Worm (Caenorhabditis elegans) whole organism, L2 larva: ENCODE data around the gene viro-2.

Source experiments
- C34F6.9 ChIP-seq: fragments of 150-350 bp; optimal IDR thresholded peaks from 2 replicates; lab custom pipeline; 2014; ENCODE audit warnings: missing biosample characterization, missing genetic modification characterization
- F13H6.1 ChIP-seq: sonication (generic microtip); optimal IDR thresholded peaks from 2 replicates; lab custom pipeline; 2016; ENCODE audit warnings: missing genetic modification characterization, missing compliant biosample characterization
- R02D3.7 ChIP-seq: fragments of 150-350 bp; optimal IDR thresholded peaks from 2 replicates; lab custom pipeline; 2014; ENCODE audit warnings: missing biosample characterization, missing genetic modification characterization
- Y55F3AM.14 ChIP-seq: fragments of 200-800 bp; sonication (Bioruptor generic); optimal IDR thresholded peaks from 2 replicates; lab custom pipeline; 2018; ENCODE audit warnings: mild to moderate bottlenecking, missing genetic modification characterization, missing compliant biosample characterization
- ZK546.5 ChIP-seq: sonication (generic microtip); optimal IDR thresholded peaks from 2 replicates; lab custom pipeline; 2017; ENCODE audit warnings: missing biosample characterization, missing genetic modification characterization
- alr-1 ChIP-seq: fragments of 150-350 bp; optimal IDR thresholded peaks from 2 replicates; lab custom pipeline; 2014; ENCODE audit warnings: missing biosample characterization, missing genetic modification characterization
- aly-2 ChIP-seq: fragments of 150-350 bp; optimal IDR thresholded peaks from 2 replicates; lab custom pipeline; 2014; ENCODE audit warnings: missing biosample characterization, missing genetic modification characterization
- ama-1 ChIP-seq: fragments of 150-350 bp; optimal IDR thresholded peaks from 2 replicates; lab custom pipeline; 2018; ENCODE audit warnings: inconsistent platforms
- blmp-1 ChIP-seq: sonication (generic microtip); optimal IDR thresholded peaks from 2 replicates; lab custom pipeline; 2017; ENCODE audit warnings: missing genetic modification characterization, mild to moderate bottlenecking, missing compliant biosample characterization, antibody characterized with exemption, moderate library complexity; ENCODE audit not compliant: insufficient read depth
- ceh-16 ChIP-seq: fragments of 150-350 bp; optimal IDR thresholded peaks from 2 replicates; lab custom pipeline; 2014; ENCODE audit warnings: missing biosample characterization, missing genetic modification characterization
- ceh-82 ChIP-seq: fragments of 150-350 bp; optimal IDR thresholded peaks from 2 replicates; lab custom pipeline; 2014; ENCODE audit warnings: missing biosample characterization, missing genetic modification characterization
- crh-2 ChIP-seq: sonication (generic microtip); optimal IDR thresholded peaks from 2 replicates; lab custom pipeline; 2017; ENCODE audit warnings: missing biosample characterization, missing genetic modification characterization
- dmd-4 ChIP-seq: sonication (generic microtip); optimal IDR thresholded peaks from 2 replicates; lab custom pipeline; 2017; ENCODE audit warnings: missing biosample characterization, missing genetic modification characterization
- egl-27 ChIP-seq: sonication (generic microtip); optimal IDR thresholded peaks from 3 replicates; lab custom pipeline; 2017; ENCODE audit warnings: missing biosample characterization, missing genetic modification reagents, missing genetic modification characterization
- elt-1 ChIP-seq: fragments of 150-350 bp; optimal IDR thresholded peaks from 2 replicates; lab custom pipeline; 2014; ENCODE audit warnings: missing biosample characterization, missing genetic modification characterization
- elt-3 ChIP-seq: sonication (generic microtip); optimal IDR thresholded peaks from 2 replicates; lab custom pipeline; 2017; ENCODE audit warnings: missing biosample characterization, missing genetic modification characterization
- fos-1 ChIP-seq: fragments of 150-350 bp; optimal IDR thresholded peaks from 2 replicates; lab custom pipeline; 2014; ENCODE audit warnings: missing biosample characterization, missing genetic modification characterization
- gmeb-1 ChIP-seq: fragments of 150-350 bp; optimal IDR thresholded peaks from 2 replicates; lab custom pipeline; 2014; ENCODE audit warnings: missing biosample characterization, missing genetic modification characterization
- lin-11 ChIP-seq: fragments of 150-350 bp; sonication (generic microtip); optimal IDR thresholded peaks from 2 replicates; lab custom pipeline; 2014; ENCODE audit warnings: missing biosample characterization, missing genetic modification characterization, inconsistent platforms, mixed read lengths
- lin-13 ChIP-seq: fragments of 150-350 bp; optimal IDR thresholded peaks from 2 replicates; lab custom pipeline; 2014; ENCODE audit warnings: missing biosample characterization, missing genetic modification reagents, missing genetic modification characterization
- lin-39 ChIP-seq: fragments of 150-350 bp; optimal IDR thresholded peaks from 2 replicates; lab custom pipeline; 2014; ENCODE audit warnings: missing biosample characterization, missing genetic modification reagents, missing genetic modification characterization
- lsy-2 ChIP-seq, 2 experiments: fragments of 150-350 bp in 1 of 2; sonication (generic microtip) in 1 of 2; optimal IDR thresholded peaks; 2 replicates each; lab custom pipeline; 2014 to 2017; ENCODE audit warnings: missing biosample characterization in 2 of 2, missing genetic modification characterization in 2 of 2
- mbf-1 ChIP-seq: sonication (generic microtip); optimal IDR thresholded peaks from 2 replicates; lab custom pipeline; 2017; ENCODE audit warnings: missing biosample characterization, missing genetic modification characterization
- mdl-1 ChIP-seq, 2 experiments: fragments of 150-350 bp in 1 of 2; sonication (generic microtip) in 1 of 2; optimal IDR thresholded peaks; 2 replicates each; lab custom pipeline; 2017; ENCODE audit warnings: missing biosample characterization in 2 of 2, missing genetic modification characterization in 2 of 2
- nhr-11 ChIP-seq: fragments of 150-350 bp; optimal IDR thresholded peaks from 2 replicates; lab custom pipeline; 2014; ENCODE audit warnings: missing biosample characterization, missing genetic modification characterization
- nhr-12 ChIP-seq: fragments of 150-350 bp; optimal IDR thresholded peaks from 2 replicates; lab custom pipeline; 2014; ENCODE audit warnings: missing biosample characterization, missing genetic modification characterization
- nhr-129 ChIP-seq: fragments of 150-350 bp; optimal IDR thresholded peaks from 2 replicates; lab custom pipeline; 2014; ENCODE audit warnings: missing biosample characterization, missing genetic modification characterization
- nhr-237 ChIP-seq: fragments of 150-350 bp; optimal IDR thresholded peaks from 2 replicates; lab custom pipeline; 2014; ENCODE audit warnings: missing biosample characterization, missing genetic modification characterization
- nhr-25 ChIP-seq: fragments of 150-350 bp; sonication (generic microtip); optimal IDR thresholded peaks from 3 replicates; lab custom pipeline; 2014; ENCODE audit warnings: missing biosample characterization, missing genetic modification characterization
- nhr-6 ChIP-seq: fragments of 150-350 bp; optimal IDR thresholded peaks from 2 replicates; lab custom pipeline; 2014; ENCODE audit warnings: missing biosample characterization, missing genetic modification characterization
- nhr-77 ChIP-seq: fragments of 150-350 bp; optimal IDR thresholded peaks from 2 replicates; lab custom pipeline; 2014; ENCODE audit warnings: missing biosample characterization, missing genetic modification characterization
- peb-1 ChIP-seq: fragments of 150-350 bp; optimal IDR thresholded peaks from 2 replicates; lab custom pipeline; 2014; ENCODE audit warnings: missing biosample characterization, missing genetic modification characterization
- skn-1 ChIP-seq: sonication (generic microtip); optimal IDR thresholded peaks from 2 replicates; lab custom pipeline; 2017; ENCODE audit warnings: missing biosample characterization, missing genetic modification characterization
- sma-3 ChIP-seq: sonication (generic microtip); optimal IDR thresholded peaks from 2 replicates; lab custom pipeline; 2016; ENCODE audit warnings: missing genetic modification reagents, missing genetic modification characterization, missing compliant biosample characterization
- sma-9 ChIP-seq, 2 experiments: fragments of 150-350 bp in 1 of 2; sonication (generic microtip) in 1 of 2; optimal IDR thresholded peaks; 2 replicates each; lab custom pipeline; 2014 to 2016; ENCODE audit warnings: missing genetic modification characterization in 2 of 2, mild to moderate bottlenecking in 1 of 2, missing biosample characterization in 1 of 2, missing compliant biosample characterization in 1 of 2, missing genetic modification reagents in 1 of 2, moderate library complexity in 1 of 2
- snpc-4 ChIP-seq: fragments of 150-350 bp; optimal IDR thresholded peaks from 2 replicates; lab custom pipeline; 2014; ENCODE audit warnings: missing biosample characterization, missing genetic modification characterization
- unc-39 ChIP-seq: fragments of 150-350 bp; optimal IDR thresholded peaks from 2 replicates; lab custom pipeline; 2014; ENCODE audit warnings: missing biosample characterization, missing genetic modification characterization
- unc-55 ChIP-seq: fragments of 150-350 bp; sonication (generic microtip); optimal IDR thresholded peaks from 3 replicates; lab custom pipeline; 2014; ENCODE audit warnings: missing biosample characterization, missing genetic modification reagents, missing genetic modification characterization
- unc-62 ChIP-seq: fragments of 150-350 bp; optimal IDR thresholded peaks from 2 replicates; lab custom pipeline; 2014; ENCODE audit warnings: missing biosample characterization, missing genetic modification reagents, missing genetic modification characterization
- zag-1 ChIP-seq: fragments of 150-350 bp; optimal IDR thresholded peaks from 2 replicates; lab custom pipeline; 2014; ENCODE audit warnings: missing biosample characterization, missing genetic modification characterization
- ztf-1 ChIP-seq: fragments of 200-800 bp; sonication (Bioruptor generic); conservative IDR thresholded peaks from 2 replicates; pipeline ENCODE4 v1.3.6; 2022; ENCODE audit warnings: missing genetic modification characterization, missing compliant biosample characterization
- ztf-11 ChIP-seq: sonication (generic microtip); optimal IDR thresholded peaks from 2 replicates; lab custom pipeline; 2017; ENCODE audit warnings: missing biosample characterization, missing genetic modification characterization
- ztf-4 ChIP-seq: fragments of 150-350 bp; optimal IDR thresholded peaks from 2 replicates; lab custom pipeline; 2014; ENCODE audit warnings: missing biosample characterization, missing genetic modification characterization

The viro-2 gene

ce11 chrIII:7158709-7159108, 30.0 kb downstream of the viro-2 start, which contains the start of gene nuo-4:
Gene nuo-4 (minus strand): TSS chrIII:7158809.
- TF ChIP-seq F13H6.1 (tag; lab: Kevin White, UChicago) = no peak
- TF ChIP-seq sma-9 (GFP tag; optimal IDR thresholded peaks at IDR 0.05; lab: Kevin White, UChicago) = no peak
- TF ChIP-seq sma-9 (tag; optimal IDR thresholded peaks at IDR 0.05; lab: Kevin White, UChicago) = no peak
- no peak for TF ChIP-seq sma-3 (GFP tag; lab: Kevin White, UChicago)
- TF ChIP-seq aly-2 (tag; lab: Kevin White, UChicago) = no peak
- no peak for TF ChIP-seq lin-39 (tag; lab: Kevin White, UChicago)
- TF ChIP-seq Y55F3AM.14 (GFP tag; lab: Kevin White, UChicago) = no peak
- no peak for TF ChIP-seq dmd-4 (tag; lab: Kevin White, UChicago)
- TF ChIP-seq peb-1 (tag; lab: Kevin White, UChicago) = no peak
- no peak for TF ChIP-seq nhr-6 (tag; lab: Kevin White, UChicago)
- TF ChIP-seq nhr-25 (tag; lab: Kevin White, UChicago) = no peak
- TF ChIP-seq ceh-16 = no peak

ce11 chrIII:7159246-7159645, 30.5 kb downstream of the viro-2 start:
- TF ChIP-seq nhr-6 (tag; lab: Kevin White, UChicago) (no peak), ztf-4 (tag; lab: Kevin White, UChicago) (no peak), skn-1 (no peak), gmeb-1 (tag; lab: Kevin White, UChicago) (no peak), snpc-4 (no peak), nhr-12 (tag; lab: Kevin White, UChicago) (no peak)

ce11 chrIII:7161055-7161454, 32.4 kb downstream of the viro-2 start, which contains the start of gene rnp-7:
Gene rnp-7 (minus strand): TSS chrIII:7161155.
- TF ChIP-seq dmd-4 (tag; lab: Kevin White, UChicago) = no peak
- TF ChIP-seq zag-1 = no peak
- no peak for TF ChIP-seq crh-2
- no peak for TF ChIP-seq lin-39 (tag; lab: Kevin White, UChicago)
- no peak for TF ChIP-seq nhr-237
- TF ChIP-seq elt-3 = no peak
- no peak for TF ChIP-seq sma-3 (GFP tag; lab: Kevin White, UChicago)
- TF ChIP-seq elt-1 (tag; lab: Kevin White, UChicago) = no peak
- TF ChIP-seq aly-2 (tag; lab: Kevin White, UChicago) = no peak
- TF ChIP-seq ztf-4 (tag; lab: Kevin White, UChicago) = no peak
- TF ChIP-seq Y55F3AM.14 (GFP tag; lab: Kevin White, UChicago) = no peak
- no peak for TF ChIP-seq lin-11 (tag; lab: Kevin White, UChicago)

- TF ChIP-seq F13H6.1 (tag; lab: Kevin White, UChicago) (peak; percentile 78), nhr-77 (tag; lab: Kevin White, UChicago) (peak; percentile 32), ceh-82 (tag; lab: Kevin White, UChicago) (no peak), nhr-12 (tag; lab: Kevin White, UChicago) (no peak), R02D3.7 (tag; lab: Kevin White, UChicago) (peak; percentile 19), ztf-1 (GFP tag; lab: Robert Waterston, UW) (no peak), aly-2 (tag; lab: Kevin White, UChicago) (no peak), ztf-11 (no peak), lin-39 (tag; lab: Kevin White, UChicago) (peak; percentile 3), nhr-25 (tag; lab: Kevin White, UChicago) (peak; percentile 89), mdl-1 (tag; optimal IDR thresholded peaks at IDR 0.05; lab: Kevin White, UChicago) (peak in 1 of 2 experiments; percentile 67), elt-3 (no peak), C34F6.9 (tag; lab: Kevin White, UChicago) (peak; percentile 94), ceh-16 (peak; percentile 56), nhr-11 (tag; lab: Kevin White, UChicago) (no peak), elt-1 (tag; lab: Kevin White, UChicago) (no peak), lsy-2 (tag; optimal IDR thresholded peaks at IDR 0.05; lab: Kevin White, UChicago) (peak; percentile 78 to 96), ama-1 (lab: Kevin White, UChicago) (no peak), snpc-4 (peak; percentile 82), unc-55 (GFP tag; lab: Kevin White, UChicago) (peak; percentile 98), nhr-237 (no peak), mbf-1 (no peak), blmp-1 (tag; lab: Kevin White, UChicago) (peak; percentile 63), fos-1 (tag; lab: Kevin White, UChicago) (peak; percentile 82), nhr-6 (tag; lab: Kevin White, UChicago) (peak; percentile 69), sma-9 (GFP tag; optimal IDR thresholded peaks at IDR 0.05; lab: Kevin White, UChicago) (peak; percentile 83), sma-9 (tag; optimal IDR thresholded peaks at IDR 0.05; lab: Kevin White, UChicago) (no peak), peb-1 (tag; lab: Kevin White, UChicago) (no peak), unc-39 (tag; lab: Kevin White, UChicago) (no peak), unc-62 (no peak), alr-1 (tag; lab: Kevin White, UChicago) (no peak), gmeb-1 (tag; lab: Kevin White, UChicago) (peak; percentile 95), egl-27 (peak; percentile 92), lin-13 (peak; percentile 99), nhr-129 (tag; lab: Kevin White, UChicago) (peak; percentile 82), ZK546.5 (peak; percentile 12), sma-3 (GFP tag; lab: Kevin White, UChicago) (peak; percentile 86), dmd-4 (tag; lab: Kevin White, UChicago) (no peak)
These were observed 33.5 kb downstream of the viro-2 start, which contains the start of the genes syf-2 and K04G7.1 for ce11 chrIII:7162065-7162762. Gene syf-2 (minus strand): TSS chrIII:7162115. Gene K04G7.1 (plus strand): TSS chrIII:7162712.
